Worm (Caenorhabditis elegans): ENCODE data around the gene pgp-11.

ce11 chrII:7985029-7985428 is 19.0 kb downstream of the pgp-11 start:
- TF ChIP-seq C06A6.2 (GFP tag; conservative IDR thresholded peaks at IDR 0.05) (no peak), efl-1 (GFP tag; optimal IDR thresholded peaks at IDR 0.05) (no peak), aptf-2 (GFP tag; conservative IDR thresholded peaks at IDR 0.05) (no peak), ZK185.1 (tag; optimal IDR thresholded peaks at IDR 0.05; ENCODE audit: poor library complexity, severe bottlenecking) (no peak), tbp1 (GFP tag; optimal IDR thresholded peaks at IDR 0.05) (no peak), hlh-12 (tag; optimal IDR thresholded peaks at IDR 0.05) (no peak), ccch-3 (GFP tag; optimal IDR thresholded peaks at IDR 0.05) (no peak), F23B12.7 (tag; optimal IDR thresholded peaks at IDR 0.05; ENCODE audit: insufficient read depth) (no peak), atf-7 (tag; optimal IDR thresholded peaks at IDR 0.05) (no peak)

Measured in whole organism, young adult.